Fruit fly (Drosophila melanogaster) whole organism, embryonic: ENCODE measurements around the gene CG9518.
A peak's percentile ranks its signal among the peaks of the same experiment; 100 is the strongest.

Experiments used
- Asciz ChIP-seq: fragments of 200-800 bp; sonication (Bioruptor generic); optimal IDR thresholded peaks from 2 replicates; lab custom pipeline; 2017; ENCODE audit warnings: missing biosample characterization, mild to moderate bottlenecking, missing genetic modification characterization, missing genetic modification reagents
- Blimp-1 ChIP-seq: fragments of 200-800 bp; sonication (Bioruptor generic); optimal IDR thresholded peaks from 3 replicates; lab custom pipeline; 2018; ENCODE audit warnings: missing biosample characterization, missing genetic modification characterization, mild to moderate bottlenecking, moderate library complexity, missing genetic modification reagents
- CG11093 ChIP-seq: fragments of 200-800 bp; sonication (Bioruptor generic); IDR thresholded peaks from 3 replicates; pipeline ENCODE4 v1.3.6; 2022; ENCODE audit warnings: missing biosample characterization, missing genetic modification characterization
- CG11695 ChIP-seq: fragments of 200-800 bp; sonication (Bioruptor generic); IDR thresholded peaks from 3 replicates; pipeline ENCODE4 v1.3.6; 2022; ENCODE audit warnings: missing biosample characterization, missing genetic modification characterization
- CG15514 ChIP-seq: fragments of 200-800 bp; sonication (Bioruptor generic); optimal IDR thresholded peaks from 3 replicates; lab custom pipeline; 2017; ENCODE audit warnings: missing biosample characterization, missing genetic modification characterization, mild to moderate bottlenecking, moderate library complexity, missing genetic modification reagents
- CG15696 ChIP-seq: fragments of 200-800 bp; sonication (Bioruptor generic); optimal IDR thresholded peaks from 2 replicates; lab custom pipeline; 2019; ENCODE audit warnings: missing biosample characterization, mild to moderate bottlenecking, missing genetic modification characterization, moderate library complexity
- CG1603 ChIP-seq: fragments of 200-800 bp; sonication (Bioruptor generic); optimal IDR thresholded peaks from 2 replicates; lab custom pipeline; 2019; ENCODE audit warnings: missing biosample characterization, mild to moderate bottlenecking, missing genetic modification characterization, moderate library complexity
- CG1647 ChIP-seq: fragments of 200-800 bp; sonication (Bioruptor generic); optimal IDR thresholded peaks from 3 replicates; lab custom pipeline; 2016; ENCODE audit warnings: missing biosample characterization, missing genetic modification characterization
- CG16813 ChIP-seq: fragments of 200-800 bp; sonication (Bioruptor generic); IDR thresholded peaks from 3 replicates; pipeline ENCODE4 v1.3.6; 2022; ENCODE audit warnings: missing biosample characterization, missing genetic modification characterization; ENCODE audit not compliant: partially characterized antibody
- CG17385 ChIP-seq: fragments of 200-800 bp; sonication (Bioruptor generic); optimal IDR thresholded peaks from 3 replicates; lab custom pipeline; 2018; ENCODE audit warnings: missing biosample characterization, mild to moderate bottlenecking, missing genetic modification characterization
- CG2116 ChIP-seq: fragments of 200-800 bp; sonication (Bioruptor generic); optimal IDR thresholded peaks from 3 replicates; lab custom pipeline; 2018; ENCODE audit warnings: missing biosample characterization, mild to moderate bottlenecking, missing genetic modification characterization
- CG2712 ChIP-seq: fragments of 200-800 bp; optimal IDR thresholded peaks from 3 replicates; lab custom pipeline; 2019; ENCODE audit warnings: missing biosample characterization, mild to moderate bottlenecking, missing genetic modification characterization, moderate library complexity
- CG42726 ChIP-seq: fragments of 200-800 bp; sonication (Bioruptor generic); IDR thresholded peaks from 2 replicates; pipeline ENCODE4 v1.3.6; 2022; ENCODE audit warnings: missing biosample characterization, missing genetic modification characterization; ENCODE audit not compliant: partially characterized antibody
- CG4820 ChIP-seq: fragments of 200-800 bp; sonication (Bioruptor generic); optimal IDR thresholded peaks from 3 replicates; lab custom pipeline; 2016; ENCODE audit warnings: missing biosample characterization, missing genetic modification characterization
- CG7928 ChIP-seq: fragments of 200-800 bp; sonication (Bioruptor generic); optimal IDR thresholded peaks from 2 replicates; lab custom pipeline; 2017; ENCODE audit warnings: missing biosample characterization, mild to moderate bottlenecking, missing genetic modification characterization
- CG7963 ChIP-seq: fragments of 200-800 bp; sonication (Bioruptor generic); IDR thresholded peaks from 3 replicates; pipeline ENCODE4 v1.3.6; 2022; ENCODE audit warnings: missing biosample characterization, missing genetic modification characterization; ENCODE audit not compliant: partially characterized antibody
- CG7987 ChIP-seq: fragments of 200-800 bp; sonication (Bioruptor generic); optimal IDR thresholded peaks from 2 replicates; lab custom pipeline; 2018; ENCODE audit warnings: missing biosample characterization, mild to moderate bottlenecking, missing genetic modification characterization, moderate library complexity
- CG8359 ChIP-seq: fragments of 200-800 bp; sonication (Bioruptor generic); optimal IDR thresholded peaks from 2 replicates; lab custom pipeline; 2017; ENCODE audit warnings: missing biosample characterization, mild to moderate bottlenecking, missing genetic modification characterization, borderline replicate concordance
- CG8944 ChIP-seq: fragments of 200-800 bp; sonication (Bioruptor generic); optimal IDR thresholded peaks from 3 replicates; lab custom pipeline; 2016; ENCODE audit warnings: missing biosample characterization, missing genetic modification characterization
- Dip2 ChIP-seq: fragments of 200-800 bp; sonication (Bioruptor generic); IDR thresholded peaks from 2 replicates; pipeline ENCODE4 v1.3.6; 2022; ENCODE audit warnings: missing biosample characterization, missing genetic modification characterization
- E2f2 ChIP-seq: fragments of 200-800 bp; sonication (Bioruptor generic); IDR thresholded peaks from 2 replicates; pipeline ENCODE4 v1.3.6; 2022; ENCODE audit warnings: missing biosample characterization, missing genetic modification characterization
- Eip74EF ChIP-seq, 2 experiments: fragments of 200-800 bp in 1 of 2; fragments of >200 bp in 1 of 2; sonication (Bioruptor generic) in 1 of 2; optimal IDR thresholded peaks; 2 replicates each; lab custom pipeline; 2017 to 2019; ENCODE audit warnings: missing biosample characterization in 2 of 2, missing genetic modification characterization in 2 of 2, mild to moderate bottlenecking in 1 of 2, moderate library complexity in 1 of 2
- Kr ChIP-seq: fragments of 200-800 bp; sonication (Bioruptor generic); optimal IDR thresholded peaks from 2 replicates; lab custom pipeline; 2017; ENCODE audit warnings: missing biosample characterization, mild to moderate bottlenecking, missing genetic modification characterization
- MBD-R2 ChIP-seq: fragments of 200-800 bp; sonication (Bioruptor generic); IDR thresholded peaks from 2 replicates; pipeline ENCODE4 v1.3.6; 2022; ENCODE audit warnings: missing biosample characterization, missing genetic modification characterization
- NC2α ChIP-seq: fragments of 200-800 bp; sonication (Bioruptor generic); optimal IDR thresholded peaks from 2 replicates; lab custom pipeline; 2016; ENCODE audit warnings: missing biosample characterization, missing genetic modification characterization
- NfI ChIP-seq: fragments of 200-800 bp; sonication (Bioruptor generic); optimal IDR thresholded peaks from 3 replicates; lab custom pipeline; 2018; ENCODE audit warnings: missing biosample characterization, mild to moderate bottlenecking, missing genetic modification characterization, moderate library complexity
- Ptx1 ChIP-seq: fragments of 200-800 bp; sonication (Bioruptor generic); IDR thresholded peaks from 2 replicates; pipeline ENCODE4 v1.3.6; 2022; ENCODE audit warnings: missing biosample characterization, missing genetic modification characterization
- Sry-β ChIP-seq: fragments of 200-800 bp; sonication (Bioruptor generic); optimal IDR thresholded peaks from 2 replicates; lab custom pipeline; 2018; ENCODE audit warnings: missing biosample characterization, mild to moderate bottlenecking, missing genetic modification characterization, moderate library complexity
- Xrp1 ChIP-seq: fragments of 200-800 bp; sonication (Bioruptor generic); IDR thresholded peaks from 2 replicates; pipeline ENCODE4 v1.3.6; 2022; ENCODE audit warnings: missing biosample characterization, missing genetic modification characterization
- ap ChIP-seq: fragments of 200-800 bp; sonication (Bioruptor generic); IDR thresholded peaks from 2 replicates; pipeline ENCODE4 v1.3.6; 2022; ENCODE audit warnings: missing biosample characterization, missing genetic modification characterization
- chn ChIP-seq: fragments of 200-800 bp; sonication (Bioruptor generic); optimal IDR thresholded peaks from 2 replicates; lab custom pipeline; 2016; ENCODE audit warnings: missing biosample characterization, missing genetic modification characterization
- dati ChIP-seq: fragments of 200-800 bp; sonication (Bioruptor generic); IDR thresholded peaks from 2 replicates; pipeline ENCODE4 v1.3.6; 2022; ENCODE audit warnings: missing biosample characterization, missing genetic modification characterization
- disco-r ChIP-seq: fragments of 200-800 bp; sonication (Bioruptor generic); optimal IDR thresholded peaks from 2 replicates; lab custom pipeline; 2016; ENCODE audit warnings: missing biosample characterization, missing genetic modification characterization
- ems ChIP-seq: fragments of 200-800 bp; sonication (Bioruptor generic); optimal IDR thresholded peaks from 3 replicates; lab custom pipeline; 2016; ENCODE audit warnings: missing biosample characterization, missing genetic modification characterization
- ewg ChIP-seq: fragments of 200-800 bp; sonication (Bioruptor generic); optimal IDR thresholded peaks from 3 replicates; lab custom pipeline; 2017; ENCODE audit warnings: mild to moderate bottlenecking, missing biosample characterization, missing genetic modification reagents, missing genetic modification characterization
- fd102C ChIP-seq: fragments of 200-800 bp; sonication (Bioruptor generic); optimal IDR thresholded peaks from 2 replicates; lab custom pipeline; 2018; ENCODE audit warnings: missing biosample characterization, mild to moderate bottlenecking, missing genetic modification characterization, moderate library complexity
- gem ChIP-seq: fragments of 200-800 bp; sonication (Bioruptor generic); optimal IDR thresholded peaks from 2 replicates; lab custom pipeline; 2019; ENCODE audit warnings: missing biosample characterization, mild to moderate bottlenecking, missing genetic modification characterization, moderate library complexity
- gro ChIP-seq: fragments of 200-800 bp; sonication (Bioruptor generic); optimal IDR thresholded peaks from 2 replicates; lab custom pipeline; 2016; ENCODE audit warnings: missing biosample characterization, missing genetic modification characterization
- gt ChIP-seq: fragments of 200-800 bp; sonication (Bioruptor generic); IDR thresholded peaks from 2 replicates; pipeline ENCODE4 v1.3.6; 2022; ENCODE audit warnings: missing biosample characterization, missing genetic modification characterization
- ind ChIP-seq: fragments of 200-800 bp; sonication (Bioruptor generic); optimal IDR thresholded peaks from 3 replicates; lab custom pipeline; 2016; ENCODE audit warnings: missing biosample characterization, missing genetic modification characterization
- lov ChIP-seq, 2 experiments: fragments of 200-800 bp in 1 of 2; fragments of >200 bp in 1 of 2; sonication (Bioruptor generic) in 1 of 2; IDR thresholded peaks in 1 of 2; optimal IDR thresholded peaks in 1 of 2; 2 replicates in 1 of 2; 3 replicates in 1 of 2; pipeline versions ENCODE4 v1.3.6 to Lab custom; 2017 to 2022; ENCODE audit warnings: missing biosample characterization in 1 of 2, missing genetic modification characterization in 1 of 2
- luna ChIP-seq: fragments of 200-800 bp; sonication (Bioruptor generic); optimal IDR thresholded peaks from 2 replicates; lab custom pipeline; 2016; ENCODE audit warnings: missing biosample characterization, missing genetic modification characterization
- pros ChIP-seq: fragments of 200-800 bp; sonication (Bioruptor generic); optimal IDR thresholded peaks from 3 replicates; lab custom pipeline; 2019; ENCODE audit warnings: missing biosample characterization, mild to moderate bottlenecking, missing genetic modification characterization, moderate library complexity
- repo ChIP-seq: fragments of 200-800 bp; sonication (Bioruptor generic); optimal IDR thresholded peaks from 2 replicates; lab custom pipeline; 2016; ENCODE audit warnings: missing biosample characterization, missing genetic modification characterization
- schlank ChIP-seq: fragments of 200-800 bp; sonication (Bioruptor generic); optimal IDR thresholded peaks from 2 replicates; lab custom pipeline; 2018; ENCODE audit warnings: missing biosample characterization, mild to moderate bottlenecking, missing genetic modification characterization
- sd ChIP-seq: fragments of 200-800 bp; sonication (Bioruptor generic); optimal IDR thresholded peaks from 3 replicates; lab custom pipeline; 2018; ENCODE audit warnings: missing biosample characterization, mild to moderate bottlenecking, missing genetic modification characterization, moderate library complexity
- sna ChIP-seq: fragments of 200-800 bp; sonication (Bioruptor generic); IDR thresholded peaks from 2 replicates; pipeline ENCODE4 v1.3.6; 2022; ENCODE audit warnings: missing biosample characterization, missing genetic modification characterization; ENCODE audit not compliant: partially characterized antibody
- tll ChIP-seq, 2 experiments: fragments of 200-800 bp in 1 of 2; fragments of >200 bp in 1 of 2; sonication (Bioruptor generic) in 1 of 2; optimal IDR thresholded peaks; 2 replicates each; lab custom pipeline; 2017 to 2019; ENCODE audit warnings: missing biosample characterization in 2 of 2, missing genetic modification characterization in 2 of 2, mild to moderate bottlenecking in 1 of 2, moderate library complexity in 1 of 2

CG9518 gene

dm6 chrX:14832562-14833303 is 38.2 kb downstream of the CG9518 start, which contains the start of gene CG14411 (continued):
- TF ChIP-seq lov (optimal IDR thresholded peaks at IDR 0.05; lab: Kevin White, UChicago) (no peak), lov (GFP tag; IDR thresholded peaks at IDR 0.05; lab: Robert Waterston, UW) (no peak), CG8944 (no peak), gem (tag; lab: Kevin White, UChicago) (no peak), CG7987 (GFP tag; lab: Kevin White, UChicago) (no peak), chn (no peak), CG16813 (GFP tag; lab: Robert Waterston, UW) (peak; percentile 18; the same call in 1 of the 3 replicates), Dip2 (no peak), disco-r (GFP tag; lab: Kevin White, UChicago) (no peak), NC2α (no peak), Asciz (GFP tag; lab: Kevin White, UChicago) (no peak), Blimp-1 (GFP tag; lab: Kevin White, UChicago) (no peak), Ptx1 (no peak), CG8359 (GFP tag; lab: Kevin White, UChicago) (no peak), CG11695 (GFP tag; lab: Robert Waterston, UW) (no peak), pros (GFP tag; lab: Kevin White, UChicago) (no peak), Xrp1 (no peak), ind (GFP tag; lab: Kevin White, UChicago) (no peak), luna (GFP tag; lab: Kevin White, UChicago) (no peak), dati (no peak), sna (peak; percentile 16; the same call in 1 of the 2 replicates), Sry-β (no peak), CG42726 (no peak), schlank (tag; lab: Kevin White, UChicago) (no peak), Eip74EF (GFP tag; optimal IDR thresholded peaks at IDR 0.05; lab: Kevin White, UChicago) (no peak), gt (no peak), CG15696 (tag; lab: Kevin White, UChicago) (no peak), ewg (no peak), CG4820 (GFP tag; lab: Kevin White, UChicago) (no peak), CG2116 (GFP tag; lab: Kevin White, UChicago) (no peak), CG17385 (no peak), tll (GFP tag; optimal IDR thresholded peaks at IDR 0.05; lab: Kevin White, UChicago) (no peak), CG7928 (GFP tag; lab: Kevin White, UChicago) (no peak), gro (GFP tag; lab: Kevin White, UChicago) (no peak), Kr (GFP tag; lab: Kevin White, UChicago) (no peak), NfI (GFP tag; lab: Kevin White, UChicago) (no peak), CG1647 (no peak), sd (tag; lab: Kevin White, UChicago) (peak; percentile 36), CG7963 (GFP tag; lab: Robert Waterston, UW) (no peak), E2f2 (GFP tag; lab: Robert Waterston, UW) (no peak; the same call in none of the 2 replicates), CG1603 (peak; percentile 99), CG2712 (tag; lab: Kevin White, UChicago) (no peak), CG11093 (GFP tag; lab: Robert Waterston, UW) (no peak), CG15514 (GFP tag; lab: Kevin White, UChicago) (peak; percentile 25), ap (no peak), MBD-R2 (GFP tag; lab: Robert Waterston, UW) (peak; percentile 42), repo (GFP tag; lab: Kevin White, UChicago) (no peak), fd102C (no peak), ems (GFP tag; lab: Kevin White, UChicago) (no peak)
